Worm (Caenorhabditis elegans) whole organism, early embryonic: ENCODE results near the gene tbx-11.

Source experiments
- B0310.2 ChIP-seq: sonication (generic microtip); optimal IDR thresholded peaks from 2 replicates; lab custom pipeline; 2016; ENCODE audit warnings: mild to moderate bottlenecking, missing genetic modification characterization, missing compliant biosample characterization
- F13C5.2 ChIP-seq: sonication (generic microtip); optimal IDR thresholded peaks from 2 replicates; lab custom pipeline; 2017; ENCODE audit warnings: mild to moderate bottlenecking, missing genetic modification characterization, inconsistent platforms, missing compliant biosample characterization
- aly-1 ChIP-seq: sonication (generic microtip); optimal IDR thresholded peaks from 2 replicates; lab custom pipeline; 2016; ENCODE audit warnings: missing genetic modification characterization, missing compliant biosample characterization
- ama-1 ChIP-seq: fragments of 150-350 bp; optimal IDR thresholded peaks from 2 replicates; lab custom pipeline; 2014
- ceh-13 ChIP-seq: fragments of 200-800 bp; sonication (Bioruptor generic); optimal IDR thresholded peaks from 2 replicates; lab custom pipeline; 2018; ENCODE audit warnings: mild to moderate bottlenecking, missing genetic modification characterization, missing compliant biosample characterization
- ets-7 ChIP-seq: sonication (generic microtip); optimal IDR thresholded peaks from 2 replicates; lab custom pipeline; 2016; ENCODE audit warnings: missing genotype, missing genetic modification characterization, missing compliant biosample characterization
- hmbx-1 ChIP-seq: sonication (generic microtip); optimal IDR thresholded peaks from 2 replicates; lab custom pipeline; 2016; ENCODE audit warnings: mild to moderate bottlenecking, missing genetic modification characterization, missing compliant biosample characterization
- tbx-37 ChIP-seq: fragments of 200-800 bp; sonication (Bioruptor generic); conservative IDR thresholded peaks from 2 replicates; pipeline ENCODE4 v1.3.6; 2022; ENCODE audit warnings: missing genetic modification reagents, missing genetic modification characterization, missing compliant biosample characterization

ce11 chrIII:6046881-6047280 lies at the start of gene tbx-11:
- TF ChIP-seq ets-7 (tag; lab: Kevin White, UChicago) (no peak), hmbx-1 (tag; lab: Kevin White, UChicago) (no peak), F13C5.2 (tag; lab: Kevin White, UChicago) (no peak), tbx-37 (GFP tag; lab: Robert Waterston, UW) (no peak), ceh-13 (no peak), aly-1 (tag; lab: Kevin White, UChicago) (no peak), ama-1 (lab: Kevin White, UChicago) (no peak), B0310.2 (no peak)
